Fruit fly (Drosophila melanogaster) whole organism, embryonic: ENCODE data around the gene CG43998.

Experiments used
- Bgb ChIP-seq: fragments of 200-800 bp; sonication (Bioruptor generic); IDR thresholded peaks from 2 replicates; pipeline ENCODE4 v1.3.6; 2022; ENCODE audit warnings: missing biosample characterization, missing genetic modification characterization; ENCODE audit not compliant: partially characterized antibody
- CG10267 ChIP-seq: fragments of 200-800 bp; sonication (Bioruptor generic); optimal IDR thresholded peaks from 2 replicates; lab custom pipeline; 2018; ENCODE audit warnings: missing biosample characterization, mild to moderate bottlenecking, missing genetic modification characterization, moderate library complexity
- CG11456 ChIP-seq: fragments of 200-800 bp; sonication (Bioruptor generic); IDR thresholded peaks from 3 replicates; pipeline ENCODE4 v1.3.6; 2022; ENCODE audit warnings: missing biosample characterization, missing genetic modification characterization
- CG11504 ChIP-seq: fragments of 200-800 bp; sonication (Bioruptor generic); optimal IDR thresholded peaks from 3 replicates; lab custom pipeline; 2019; ENCODE audit warnings: missing biosample characterization, mild to moderate bottlenecking, missing genetic modification characterization, moderate library complexity
- CG1233 ChIP-seq: fragments of 200-800 bp; sonication (Bioruptor generic); optimal IDR thresholded peaks from 4 replicates; lab custom pipeline; 2018; ENCODE audit warnings: missing biosample characterization, mild to moderate bottlenecking, missing genetic modification characterization
- CG12659 ChIP-seq: fragments of 200-800 bp; sonication (Bioruptor generic); optimal IDR thresholded peaks from 3 replicates; lab custom pipeline; 2017; ENCODE audit warnings: mild to moderate bottlenecking, missing biosample characterization, missing genetic modification reagents, missing genetic modification characterization
- CG12769 ChIP-seq: fragments of 200-800 bp; sonication (Bioruptor generic); optimal IDR thresholded peaks from 2 replicates; lab custom pipeline; 2019; ENCODE audit warnings: missing biosample characterization, mild to moderate bottlenecking, missing genetic modification characterization, moderate library complexity
- CG15601 ChIP-seq: fragments of 200-800 bp; sonication (Bioruptor generic); optimal IDR thresholded peaks from 3 replicates; lab custom pipeline; 2019; ENCODE audit warnings: missing biosample characterization, mild to moderate bottlenecking, missing genetic modification characterization, moderate library complexity
- CG18476 ChIP-seq: fragments of 200-800 bp; sonication (Bioruptor generic); optimal IDR thresholded peaks from 2 replicates; lab custom pipeline; 2016; ENCODE audit warnings: missing biosample characterization, mild to moderate bottlenecking, missing genetic modification characterization
- CG3065 ChIP-seq: fragments of 200-800 bp; sonication (Bioruptor generic); optimal IDR thresholded peaks from 2 replicates; lab custom pipeline; 2016; ENCODE audit warnings: missing biosample characterization, missing genetic modification characterization
- CG32767 ChIP-seq: fragments of 200-800 bp; sonication (Bioruptor generic); IDR thresholded peaks from 2 replicates; pipeline ENCODE4 v1.3.6; 2022; ENCODE audit warnings: missing biosample characterization, missing genetic modification characterization
- CG34224 ChIP-seq: fragments of 200-800 bp; sonication (Bioruptor generic); IDR thresholded peaks from 3 replicates; pipeline ENCODE4 v1.3.6; 2022; ENCODE audit warnings: missing biosample characterization, missing genetic modification characterization; ENCODE audit not compliant: partially characterized antibody
- CG34422 ChIP-seq: fragments of 200-800 bp; sonication (Bioruptor generic); IDR thresholded peaks from 3 replicates; pipeline ENCODE4 v1.3.6; 2022; ENCODE audit warnings: missing biosample characterization, missing genetic modification characterization
- CG6813 ChIP-seq: fragments of 200-800 bp; sonication (Bioruptor generic); optimal IDR thresholded peaks from 2 replicates; lab custom pipeline; 2017; ENCODE audit warnings: missing biosample characterization, missing genetic modification characterization, mild to moderate bottlenecking, moderate library complexity, missing genetic modification reagents
- CG6854 ChIP-seq: fragments of 200-800 bp; sonication (Bioruptor generic); optimal IDR thresholded peaks from 3 replicates; lab custom pipeline; 2017; ENCODE audit warnings: missing biosample characterization, mild to moderate bottlenecking, missing genetic modification characterization
- CG7745 ChIP-seq: fragments of 200-800 bp; sonication (Bioruptor generic); optimal IDR thresholded peaks from 2 replicates; lab custom pipeline; 2018; ENCODE audit warnings: missing biosample characterization, mild to moderate bottlenecking, missing genetic modification characterization, moderate library complexity
- CG8281 ChIP-seq: fragments of 200-800 bp; sonication (Bioruptor generic); optimal IDR thresholded peaks from 2 replicates; lab custom pipeline; 2018; ENCODE audit warnings: missing biosample characterization, mild to moderate bottlenecking, missing genetic modification characterization, moderate library complexity
- CG8388 ChIP-seq: fragments of 200-800 bp; sonication (Bioruptor generic); optimal IDR thresholded peaks from 2 replicates; lab custom pipeline; 2019; ENCODE audit warnings: missing biosample characterization, mild to moderate bottlenecking, missing genetic modification characterization, moderate library complexity
- CG9727 ChIP-seq: fragments of 200-800 bp; sonication (Bioruptor generic); optimal IDR thresholded peaks from 3 replicates; lab custom pipeline; 2017; ENCODE audit warnings: missing biosample characterization, mild to moderate bottlenecking, missing genetic modification characterization
- CG9797 ChIP-seq: fragments of 200-800 bp; sonication (Bioruptor generic); optimal IDR thresholded peaks from 3 replicates; lab custom pipeline; 2018; ENCODE audit warnings: missing biosample characterization, mild to moderate bottlenecking, missing genetic modification characterization
- CTCF ChIP-seq: fragments of 200-800 bp; sonication (Bioruptor generic); optimal IDR thresholded peaks from 2 replicates; lab custom pipeline; 2017; ENCODE audit warnings: missing biosample characterization, mild to moderate bottlenecking, missing genetic modification characterization, moderate library complexity
- Ets97D ChIP-seq: fragments of 200-800 bp; sonication (Bioruptor generic); optimal IDR thresholded peaks from 3 replicates; lab custom pipeline; 2016; ENCODE audit warnings: missing biosample characterization, missing genetic modification characterization
- Fer2 ChIP-seq: fragments of 200-800 bp; sonication (Bioruptor generic); optimal IDR thresholded peaks from 2 replicates; lab custom pipeline; 2018; ENCODE audit warnings: missing biosample characterization, mild to moderate bottlenecking, missing genetic modification characterization, moderate library complexity
- HLH4C ChIP-seq: fragments of 200-800 bp; sonication (Bioruptor generic); IDR thresholded peaks from 3 replicates; pipeline ENCODE4 v1.3.6; 2022; ENCODE audit warnings: missing biosample characterization, missing genetic modification characterization; ENCODE audit not compliant: partially characterized antibody
- Meics ChIP-seq: fragments of 200-800 bp; sonication (Bioruptor generic); optimal IDR thresholded peaks from 2 replicates; lab custom pipeline; 2017; ENCODE audit warnings: missing biosample characterization, mild to moderate bottlenecking, missing genetic modification characterization
- Side ChIP-seq: fragments of 200-800 bp; sonication (Bioruptor generic); optimal IDR thresholded peaks from 2 replicates; lab custom pipeline; 2016; ENCODE audit warnings: missing biosample characterization, missing genetic modification characterization
- Sry-β ChIP-seq: fragments of 200-800 bp; sonication (Bioruptor generic); optimal IDR thresholded peaks from 2 replicates; lab custom pipeline; 2018; ENCODE audit warnings: missing biosample characterization, mild to moderate bottlenecking, missing genetic modification characterization, moderate library complexity
- al ChIP-seq: fragments of 200-800 bp; sonication (Bioruptor generic); IDR thresholded peaks from 2 replicates; pipeline ENCODE4 v1.3.6; 2022; ENCODE audit warnings: missing biosample characterization, missing genetic modification characterization
- ara ChIP-seq: fragments of 200-800 bp; sonication (Bioruptor generic); IDR thresholded peaks from 2 replicates; pipeline ENCODE4 v1.3.6; 2022; ENCODE audit warnings: missing biosample characterization, missing genetic modification characterization
- chn ChIP-seq: fragments of 200-800 bp; sonication (Bioruptor generic); optimal IDR thresholded peaks from 2 replicates; lab custom pipeline; 2016; ENCODE audit warnings: missing biosample characterization, missing genetic modification characterization
- crc ChIP-seq: fragments of 200-800 bp; sonication (Bioruptor generic); optimal IDR thresholded peaks from 2 replicates; lab custom pipeline; 2016; ENCODE audit warnings: missing biosample characterization, missing genetic modification characterization
- dpn ChIP-seq, 2 experiments: fragments of 200-800 bp; sonication (Bioruptor generic); optimal IDR thresholded peaks; 3 replicates each; lab custom pipeline; 2016; ENCODE audit warnings: missing biosample characterization in 2 of 2, missing genetic modification characterization in 2 of 2
- ftz-f1 ChIP-seq: fragments of 200-800 bp; sonication (Bioruptor generic); optimal IDR thresholded peaks from 2 replicates; lab custom pipeline; 2016; ENCODE audit warnings: missing biosample characterization, missing genetic modification characterization
- grau ChIP-seq: fragments of 200-800 bp; optimal IDR thresholded peaks from 3 replicates; lab custom pipeline; 2019; ENCODE audit warnings: missing biosample characterization, mild to moderate bottlenecking, missing genetic modification characterization, moderate library complexity
- insv ChIP-seq, 2 experiments: fragments of 200-800 bp; sonication (Bioruptor generic); optimal IDR thresholded peaks; 3 replicates each; lab custom pipeline; 2016 to 2018; ENCODE audit warnings: missing biosample characterization in 2 of 2, missing genetic modification characterization in 2 of 2
- lab ChIP-seq: fragments of 200-800 bp; sonication (Bioruptor generic); optimal IDR thresholded peaks from 3 replicates; lab custom pipeline; 2017; ENCODE audit warnings: missing biosample characterization, missing genetic modification characterization, mild to moderate bottlenecking, moderate library complexity, missing genetic modification reagents
- mam ChIP-seq: fragments of 200-800 bp; sonication (Bioruptor generic); optimal IDR thresholded peaks from 3 replicates; lab custom pipeline; 2016; ENCODE audit warnings: missing biosample characterization, missing genetic modification characterization
- mld ChIP-seq: fragments of 200-800 bp; sonication (Bioruptor generic); IDR thresholded peaks from 3 replicates; pipeline ENCODE4 v1.3.6; 2022; ENCODE audit warnings: missing biosample characterization, missing genetic modification characterization; ENCODE audit not compliant: partially characterized antibody
- nom ChIP-seq: fragments of 200-800 bp; sonication (Bioruptor generic); optimal IDR thresholded peaks from 2 replicates; lab custom pipeline; 2017; ENCODE audit warnings: missing biosample characterization, missing genetic modification characterization, mild to moderate bottlenecking, moderate library complexity, missing genetic modification reagents
- prd ChIP-seq, 3 experiments: fragments of >200 bp in 2 of 3; fragments of 200-800 bp in 1 of 3; sonication (Bioruptor generic) in 1 of 3; optimal IDR thresholded peaks in 2 of 3; IDR thresholded peaks in 1 of 3; 2 replicates in 2 of 3; 3 replicates in 1 of 3; pipeline versions ENCODE4 v1.3.6 to Lab custom; 2017 to 2022; ENCODE audit warnings: missing biosample characterization in 1 of 3, missing genetic modification characterization in 1 of 3
- pum ChIP-seq: fragments of 200-800 bp; sonication (Bioruptor generic); optimal IDR thresholded peaks from 2 replicates; lab custom pipeline; 2016; ENCODE audit warnings: missing biosample characterization, missing genetic modification characterization
- repo ChIP-seq: fragments of 200-800 bp; sonication (Bioruptor generic); optimal IDR thresholded peaks from 2 replicates; lab custom pipeline; 2016; ENCODE audit warnings: missing biosample characterization, missing genetic modification characterization
- sens-2 ChIP-seq: fragments of 200-800 bp; sonication (Bioruptor generic); IDR thresholded peaks from 2 replicates; pipeline ENCODE4 v1.3.6; 2022; ENCODE audit warnings: missing biosample characterization, missing genetic modification characterization
- shn ChIP-seq: fragments of 200-800 bp; sonication (Bioruptor generic); optimal IDR thresholded peaks from 3 replicates; lab custom pipeline; 2016; ENCODE audit warnings: missing biosample characterization, missing genetic modification characterization
- sim ChIP-seq: fragments of 200-800 bp; sonication (Bioruptor generic); IDR thresholded peaks from 2 replicates; pipeline ENCODE4 v1.3.6; 2022; ENCODE audit warnings: missing biosample characterization, missing genetic modification characterization
- sug ChIP-seq: fragments of 200-800 bp; optimal IDR thresholded peaks from 2 replicates; lab custom pipeline; 2019; ENCODE audit warnings: missing biosample characterization, mild to moderate bottlenecking, missing genetic modification characterization, moderate library complexity
- tin ChIP-seq: fragments of 200-800 bp; sonication (Bioruptor generic); optimal IDR thresholded peaks from 3 replicates; lab custom pipeline; 2016; ENCODE audit warnings: missing biosample characterization, missing genetic modification characterization

CG43998 gene

dm6 chr3R:23933684-23934575, 5.1 kb upstream of the CG43998 start, which contains the start of gene CG5854 (continued):
- peak; percentile 59 for TF ChIP-seq grau (tag; lab: Kevin White, UChicago)
- TF ChIP-seq CG34224, result no peak
- TF ChIP-seq chn (GFP tag; lab: Kevin White, UChicago), result peak; percentile 82
- TF ChIP-seq Ets97D (GFP tag; lab: Kevin White, UChicago), result peak; percentile 60
- no peak for TF ChIP-seq CTCF
- TF ChIP-seq CG6854, result peak; percentile 53
- peak; percentile 73 for TF ChIP-seq Side (GFP tag; lab: Kevin White, UChicago)
- TF ChIP-seq CG32767 (GFP tag; lab: Robert Waterston, UW), result 0 out of 2 replicates have a peak, but pooled peaks have one; percentile 42
- peak; percentile 55; the same call in 1 of the 2 replicates for TF ChIP-seq sim (GFP tag; lab: Robert Waterston, UW)
- no peak for TF ChIP-seq insv (GFP tag; optimal IDR thresholded peaks at IDR 0.05; lab: Kevin White, UChicago)
- TF ChIP-seq CG3065 (GFP tag; lab: Kevin White, UChicago), result peak; percentile 50
- peak; percentile 74 for TF ChIP-seq repo (GFP tag; lab: Kevin White, UChicago)
- peak; percentile 70 for TF ChIP-seq Meics (GFP tag; lab: Kevin White, UChicago)
- no peak for TF ChIP-seq ftz-f1 (GFP tag; lab: Kevin White, UChicago)
- TF ChIP-seq sug (tag; lab: Kevin White, UChicago), result peak; percentile 29
- no peak for TF ChIP-seq CG7745 (tag; lab: Kevin White, UChicago)
- TF ChIP-seq lab, result peak; percentile 89
- TF ChIP-seq crc, result peak; percentile 44
- peak; percentile 78 for TF ChIP-seq CG8388 (GFP tag; lab: Kevin White, UChicago)
- 0 out of 2 replicates have a peak, but pooled peaks have one; percentile 6 for TF ChIP-seq al
- TF ChIP-seq Bgb, result no peak
- TF ChIP-seq ara (GFP tag; lab: Robert Waterston, UW), result peak; percentile 63; the same call in 1 of the 2 replicates
- peak; percentile 66 for TF ChIP-seq CG1233 (GFP tag; lab: Kevin White, UChicago)
- peak; percentile 69 for TF ChIP-seq CG12659 (GFP tag; lab: Kevin White, UChicago)
- TF ChIP-seq CG34422 (GFP tag; lab: Robert Waterston, UW), result peak; percentile 63; the same call in 2 of the 3 replicates
- peak; percentile 95 for TF ChIP-seq nom (GFP tag; lab: Kevin White, UChicago)
- TF ChIP-seq shn (GFP tag; lab: Kevin White, UChicago), result peak; percentile 38
- TF ChIP-seq CG15601, result peak; percentile 64
- TF ChIP-seq CG18476 (GFP tag; lab: Kevin White, UChicago), result peak; percentile 52
- no peak for TF ChIP-seq Fer2 (tag; lab: Kevin White, UChicago)
- TF ChIP-seq CG11456 (GFP tag; lab: Robert Waterston, UW), result peak; percentile 77
- 0 out of 3 replicates have a peak, but pooled peaks have one; percentile 19 for TF ChIP-seq mld (GFP tag; lab: Robert Waterston, UW)
- TF ChIP-seq Sry-β (GFP tag; lab: Kevin White, UChicago), result no peak
- TF ChIP-seq dpn (GFP tag; optimal IDR thresholded peaks at IDR 0.05; lab: Kevin White, UChicago), result peak; percentile 54 to 85
- TF ChIP-seq CG9727 (GFP tag; lab: Kevin White, UChicago), result peak; percentile 53
- TF ChIP-seq CG10267 (tag; lab: Kevin White, UChicago), result peak; percentile 39
- peak; percentile 64 for TF ChIP-seq pum (GFP tag; lab: Kevin White, UChicago)
- TF ChIP-seq CG9797 (GFP tag; lab: Kevin White, UChicago), result peak; percentile 75
- peak; percentile 77 for TF ChIP-seq tin (GFP tag; lab: Kevin White, UChicago)
- peak; percentile 75 for TF ChIP-seq CG6813 (GFP tag; lab: Kevin White, UChicago)
- peak; percentile 60; the same call in 1 of the 2 replicates for TF ChIP-seq sens-2
- no peak for TF ChIP-seq HLH4C (GFP tag; lab: Robert Waterston, UW)
- TF ChIP-seq prd (optimal IDR thresholded peaks at IDR 0.05; lab: Kevin White, UChicago), result no peak
- TF ChIP-seq prd (GFP tag; IDR thresholded peaks at IDR 0.05; lab: Robert Waterston, UW), result peak; percentile 74
- peak; percentile 78 for TF ChIP-seq CG12769 (tag; lab: Kevin White, UChicago)
- peak; percentile 36 for TF ChIP-seq CG8281 (tag; lab: Kevin White, UChicago)
- TF ChIP-seq CG11504 (tag; lab: Kevin White, UChicago), result peak; percentile 82
- TF ChIP-seq mam (GFP tag; lab: Kevin White, UChicago), result peak; percentile 59
